Worm (Caenorhabditis elegans) whole organism, mixed stage, embryonic: Measurements from ENCODE around the gene srz-47.

Experiments used
- drap-1 ChIP-seq: fragments of 200-800 bp; sonication (Bioruptor generic); optimal IDR thresholded peaks from 3 replicates; lab custom pipeline; 2018; ENCODE audit warnings: mild to moderate bottlenecking, missing genetic modification characterization, missing compliant biosample characterization
- elt-1 ChIP-seq: sonication (generic microtip); optimal IDR thresholded peaks from 2 replicates; lab custom pipeline; 2017; ENCODE audit warnings: missing genetic modification characterization, mild to moderate bottlenecking, missing compliant biosample characterization, antibody characterized with exemption, moderate library complexity, borderline replicate concordance; ENCODE audit not compliant: insufficient read depth
- nhr-12 ChIP-seq: fragments of 150-350 bp; optimal IDR thresholded peaks from 2 replicates; lab custom pipeline; 2014; ENCODE audit warnings: missing biosample characterization, missing genetic modification characterization
- nhr-237 ChIP-seq: fragments of 150-350 bp; optimal IDR thresholded peaks from 2 replicates; lab custom pipeline; 2014; ENCODE audit warnings: missing biosample characterization, missing genetic modification characterization
- nhr-28 ChIP-seq: fragments of 150-350 bp; optimal IDR thresholded peaks from 2 replicates; lab custom pipeline; 2014; ENCODE audit warnings: missing biosample characterization, missing genetic modification characterization
- sptf-1 ChIP-seq: sonication (generic microtip); optimal IDR thresholded peaks from 2 replicates; lab custom pipeline; 2017; ENCODE audit warnings: mild to moderate bottlenecking, missing genetic modification characterization, moderate library complexity, missing compliant biosample characterization
- tbx-8 ChIP-seq: fragments of 200-800 bp; sonication (Bioruptor generic); optimal IDR thresholded peaks from 2 replicates; lab custom pipeline; 2018; ENCODE audit warnings: mild to moderate bottlenecking, missing genetic modification characterization, moderate library complexity, missing compliant biosample characterization
- unc-62 ChIP-seq: fragments of 150-350 bp; optimal IDR thresholded peaks from 2 replicates; lab custom pipeline; 2014; ENCODE audit warnings: missing biosample characterization, missing genetic modification reagents, missing genetic modification characterization

- TF ChIP-seq nhr-237 (tag; lab: Kevin White, UChicago), result no peak
- TF ChIP-seq elt-1 (tag; lab: Kevin White, UChicago), result no peak
- no peak for TF ChIP-seq tbx-8 (GFP tag; lab: Kevin White, UChicago)
- no peak for TF ChIP-seq sptf-1 (tag; lab: Kevin White, UChicago)
- no peak for TF ChIP-seq nhr-12 (tag; lab: Kevin White, UChicago)
- TF ChIP-seq nhr-28 (tag; lab: Kevin White, UChicago), result no peak
- no peak for TF ChIP-seq drap-1 (GFP tag; lab: Kevin White, UChicago)
- TF ChIP-seq unc-62 (GFP tag; lab: Kevin White, UChicago), result no peak
These were observed 6.8 kb upstream of the srz-47 start, which contains the start of gene srz-96 for ce11 chrV:17198926-17199325.
